Fruit fly (Drosophila melanogaster) whole organism, embryonic: Measurements from ENCODE around the gene prg.

ENCODE experiments used
- Adf1 ChIP-seq: fragments of 200-800 bp; sonication (Bioruptor generic); IDR thresholded peaks from 2 replicates; pipeline ENCODE4 v1.3.6; 2022; ENCODE audit warnings: missing biosample characterization, missing genetic modification characterization
- B-H1 ChIP-seq: fragments of 200-800 bp; sonication (Bioruptor generic); IDR thresholded peaks from 3 replicates; pipeline ENCODE4 v1.3.6; 2022; ENCODE audit warnings: missing biosample characterization, missing genetic modification characterization
- CG1024 ChIP-seq: fragments of 200-800 bp; sonication (Bioruptor generic); IDR thresholded peaks from 2 replicates; pipeline ENCODE4 v1.3.6; 2022; ENCODE audit warnings: missing biosample characterization, missing genetic modification characterization
- CG10267 ChIP-seq: fragments of 200-800 bp; sonication (Bioruptor generic); optimal IDR thresholded peaks from 2 replicates; lab custom pipeline; 2018; ENCODE audit warnings: missing biosample characterization, mild to moderate bottlenecking, missing genetic modification characterization, moderate library complexity
- CG11504 ChIP-seq: fragments of 200-800 bp; sonication (Bioruptor generic); optimal IDR thresholded peaks from 3 replicates; lab custom pipeline; 2019; ENCODE audit warnings: missing biosample characterization, mild to moderate bottlenecking, missing genetic modification characterization, moderate library complexity
- CG11696 ChIP-seq: fragments of 200-800 bp; sonication (Bioruptor generic); IDR thresholded peaks from 2 replicates; pipeline ENCODE4 v1.3.6; 2022; ENCODE audit warnings: missing biosample characterization, missing genetic modification characterization
- CG12104 ChIP-seq: fragments of 200-800 bp; sonication (Bioruptor generic); optimal IDR thresholded peaks from 3 replicates; lab custom pipeline; 2016; ENCODE audit warnings: missing biosample characterization, missing genetic modification characterization
- CG13775 ChIP-seq: fragments of 200-800 bp; sonication (Bioruptor generic); optimal IDR thresholded peaks from 3 replicates; lab custom pipeline; 2017; ENCODE audit warnings: missing biosample characterization, mild to moderate bottlenecking, missing genetic modification characterization
- CG14441 ChIP-seq: fragments of 200-800 bp; sonication (Bioruptor generic); IDR thresholded peaks from 2 replicates; pipeline ENCODE4 v1.3.6; 2022; ENCODE audit warnings: missing biosample characterization, missing genetic modification characterization
- CG14710 ChIP-seq: fragments of 200-800 bp; sonication (Bioruptor generic); optimal IDR thresholded peaks from 3 replicates; lab custom pipeline; 2019; ENCODE audit warnings: missing biosample characterization, mild to moderate bottlenecking, missing genetic modification characterization, moderate library complexity
- CG15514 ChIP-seq: fragments of 200-800 bp; sonication (Bioruptor generic); optimal IDR thresholded peaks from 3 replicates; lab custom pipeline; 2017; ENCODE audit warnings: missing biosample characterization, missing genetic modification characterization, mild to moderate bottlenecking, moderate library complexity, missing genetic modification reagents
- CG17328 ChIP-seq: fragments of 200-800 bp; sonication (Bioruptor generic); IDR thresholded peaks from 2 replicates; pipeline ENCODE4 v1.3.6; 2022; ENCODE audit warnings: missing biosample characterization, missing genetic modification characterization
- CG18619 ChIP-seq: fragments of 200-800 bp; sonication (Bioruptor generic); optimal IDR thresholded peaks from 3 replicates; lab custom pipeline; 2017; ENCODE audit warnings: missing biosample characterization, mild to moderate bottlenecking, missing genetic modification characterization
- CG2129 ChIP-seq: fragments of 200-800 bp; sonication (Bioruptor generic); IDR thresholded peaks from 2 replicates; pipeline ENCODE4 v1.3.6; 2022; ENCODE audit warnings: missing biosample characterization, missing genetic modification characterization; ENCODE audit not compliant: partially characterized antibody
- CG2202 ChIP-seq: fragments of 200-800 bp; sonication (Bioruptor generic); optimal IDR thresholded peaks from 2 replicates; lab custom pipeline; 2018; ENCODE audit warnings: missing biosample characterization, mild to moderate bottlenecking, missing genetic modification characterization
- CG2712 ChIP-seq: fragments of 200-800 bp; optimal IDR thresholded peaks from 3 replicates; lab custom pipeline; 2019; ENCODE audit warnings: missing biosample characterization, mild to moderate bottlenecking, missing genetic modification characterization, moderate library complexity
- CG30403 ChIP-seq: fragments of 200-800 bp; sonication (Bioruptor generic); optimal IDR thresholded peaks from 3 replicates; lab custom pipeline; 2016; ENCODE audit warnings: missing biosample characterization, missing genetic modification characterization
- CG3065 ChIP-seq: fragments of 200-800 bp; sonication (Bioruptor generic); optimal IDR thresholded peaks from 2 replicates; lab custom pipeline; 2016; ENCODE audit warnings: missing biosample characterization, missing genetic modification characterization
- CG4854 ChIP-seq: fragments of 200-800 bp; sonication (Bioruptor generic); optimal IDR thresholded peaks from 2 replicates; lab custom pipeline; 2016; ENCODE audit warnings: missing biosample characterization, missing genetic modification characterization, inconsistent platforms
- CG6654 ChIP-seq: fragments of 200-800 bp; sonication (Bioruptor generic); optimal IDR thresholded peaks from 2 replicates; lab custom pipeline; 2017; ENCODE audit warnings: missing biosample characterization, mild to moderate bottlenecking, missing genetic modification characterization
- CG6689 ChIP-seq: fragments of 200-800 bp; sonication (Bioruptor generic); IDR thresholded peaks from 2 replicates; pipeline ENCODE4 v1.3.6; 2022; ENCODE audit warnings: missing biosample characterization, missing genetic modification characterization
- CG6854 ChIP-seq: fragments of 200-800 bp; sonication (Bioruptor generic); optimal IDR thresholded peaks from 3 replicates; lab custom pipeline; 2017; ENCODE audit warnings: missing biosample characterization, mild to moderate bottlenecking, missing genetic modification characterization
- CG9817 ChIP-seq: fragments of 200-800 bp; sonication (Bioruptor generic); optimal IDR thresholded peaks from 2 replicates; lab custom pipeline; 2018; ENCODE audit warnings: missing biosample characterization, mild to moderate bottlenecking, missing genetic modification characterization, moderate library complexity
- CG9876 ChIP-seq: fragments of 200-800 bp; sonication (Bioruptor generic); optimal IDR thresholded peaks from 2 replicates; lab custom pipeline; 2016; ENCODE audit warnings: missing biosample characterization, missing genetic modification characterization
- CHES-1-like ChIP-seq: fragments of 200-800 bp; sonication (Bioruptor generic); optimal IDR thresholded peaks from 2 replicates; lab custom pipeline; 2016; ENCODE audit warnings: missing biosample characterization, missing genetic modification characterization
- Dip3 ChIP-seq: fragments of 200-800 bp; sonication (Bioruptor generic); optimal IDR thresholded peaks from 3 replicates; lab custom pipeline; 2016; ENCODE audit warnings: missing biosample characterization, missing genetic modification characterization
- Elba2 ChIP-seq: fragments of 200-800 bp; sonication (Bioruptor generic); optimal IDR thresholded peaks from 3 replicates; lab custom pipeline; 2016; ENCODE audit warnings: missing biosample characterization, missing genetic modification characterization
- HLH54F ChIP-seq: fragments of 200-800 bp; sonication (Bioruptor generic); optimal IDR thresholded peaks from 3 replicates; lab custom pipeline; 2016; ENCODE audit warnings: missing biosample characterization, missing genetic modification characterization
- HLHmδ ChIP-seq: fragments of 200-800 bp; sonication (Bioruptor generic); optimal IDR thresholded peaks from 2 replicates; lab custom pipeline; 2018; ENCODE audit warnings: missing biosample characterization, mild to moderate bottlenecking, missing genetic modification characterization, moderate library complexity
- Hey ChIP-seq: fragments of 200-800 bp; sonication (Bioruptor generic); optimal IDR thresholded peaks from 3 replicates; lab custom pipeline; 2018; ENCODE audit warnings: missing biosample characterization, mild to moderate bottlenecking, missing genetic modification characterization
- Hr3 ChIP-seq: fragments of 200-800 bp; sonication (Bioruptor generic); optimal IDR thresholded peaks from 3 replicates; lab custom pipeline; 2016; ENCODE audit warnings: missing biosample characterization, missing genetic modification characterization
- YL-1 ChIP-seq: fragments of 200-800 bp; sonication (Bioruptor generic); optimal IDR thresholded peaks from 3 replicates; lab custom pipeline; 2017; ENCODE audit warnings: missing biosample characterization, mild to moderate bottlenecking, missing genetic modification characterization
- amos ChIP-seq: fragments of 200-800 bp; sonication (Bioruptor generic); IDR thresholded peaks from 2 replicates; pipeline ENCODE4 v1.3.6; 2022; ENCODE audit warnings: missing biosample characterization, missing genetic modification characterization; ENCODE audit not compliant: partially characterized antibody
- bigmax ChIP-seq: fragments of 200-800 bp; sonication (Bioruptor generic); optimal IDR thresholded peaks from 2 replicates; lab custom pipeline; 2018; ENCODE audit warnings: missing biosample characterization, mild to moderate bottlenecking, missing genetic modification characterization
- crp ChIP-seq, 2 experiments: fragments of 200-800 bp; sonication (Bioruptor generic); optimal IDR thresholded peaks; 2 replicates in 1 of 2; 3 replicates in 1 of 2; lab custom pipeline; 2017; ENCODE audit warnings: missing biosample characterization in 2 of 2, missing genetic modification characterization in 2 of 2, mild to moderate bottlenecking in 1 of 2, moderate library complexity in 1 of 2
- inv ChIP-seq: fragments of 200-800 bp; sonication (Bioruptor generic); IDR thresholded peaks from 2 replicates; pipeline ENCODE4 v1.3.6; 2022; ENCODE audit warnings: missing biosample characterization, missing genetic modification characterization; ENCODE audit not compliant: partially characterized antibody
- lola ChIP-seq, 3 experiments: fragments of >200 bp in 2 of 3; fragments of 200-800 bp in 1 of 3; sonication (Bioruptor generic) in 1 of 3; optimal IDR thresholded peaks; 2 replicates each; lab custom pipeline; 2017 to 2019; ENCODE audit warnings: missing biosample characterization in 3 of 3, missing genetic modification characterization in 3 of 3, mild to moderate bottlenecking in 1 of 3, moderate library complexity in 1 of 3
- maf-S ChIP-seq: fragments of 200-800 bp; sonication (Bioruptor generic); optimal IDR thresholded peaks from 2 replicates; lab custom pipeline; 2016; ENCODE audit warnings: missing biosample characterization, missing genetic modification characterization
- mam ChIP-seq: fragments of 200-800 bp; sonication (Bioruptor generic); optimal IDR thresholded peaks from 3 replicates; lab custom pipeline; 2016; ENCODE audit warnings: missing biosample characterization, missing genetic modification characterization
- nerfin-2 ChIP-seq: fragments of 200-800 bp; sonication (Bioruptor generic); IDR thresholded peaks from 2 replicates; pipeline ENCODE4 v1.3.6; 2022; ENCODE audit warnings: missing biosample characterization, missing genetic modification characterization; ENCODE audit not compliant: partially characterized antibody
- oc ChIP-seq: fragments of 200-800 bp; sonication (Bioruptor generic); optimal IDR thresholded peaks from 2 replicates; lab custom pipeline; 2018; ENCODE audit warnings: missing biosample characterization, mild to moderate bottlenecking, missing genetic modification characterization, moderate library complexity
- pan ChIP-seq, 4 experiments: fragments of >200 bp in 3 of 4; fragments of 200-800 bp in 1 of 4; sonication (Bioruptor generic) in 1 of 4; optimal IDR thresholded peaks in 3 of 4; IDR thresholded peaks in 1 of 4; 2 replicates each; pipeline versions ENCODE4 v1.3.6 to Lab custom; 2017 to 2022; ENCODE audit warnings: missing biosample characterization in 2 of 4, missing genetic modification characterization in 2 of 4, mixed read lengths in 1 of 4
- repo ChIP-seq: fragments of 200-800 bp; sonication (Bioruptor generic); optimal IDR thresholded peaks from 2 replicates; lab custom pipeline; 2016; ENCODE audit warnings: missing biosample characterization, missing genetic modification characterization
- stc ChIP-seq: fragments of 200-800 bp; sonication (Bioruptor generic); IDR thresholded peaks from 2 replicates; pipeline ENCODE4 v1.3.6; 2022; ENCODE audit warnings: missing biosample characterization, missing genetic modification characterization
- wdn ChIP-seq: fragments of 200-800 bp; sonication (Bioruptor generic); IDR thresholded peaks from 2 replicates; pipeline ENCODE4 v1.3.6; 2022; ENCODE audit warnings: missing biosample characterization, missing genetic modification characterization
- zfh2 ChIP-seq: fragments of 200-800 bp; sonication (Bioruptor generic); optimal IDR thresholded peaks from 2 replicates; lab custom pipeline; 2016; ENCODE audit warnings: missing biosample characterization, missing genetic modification characterization

prg gene

dm6 chr2L:8463144-8464106 lies 863 bp upstream of the prg start, which contains the start of gene Agpat2 (continued):
- TF ChIP-seq pan (optimal IDR thresholded peaks at IDR 0.05; lab: Kevin White, UChicago) (no peak), pan (GFP tag; optimal IDR thresholded peaks at IDR 0.05 in 1 of 2, IDR thresholded peaks at IDR 0.05 in 1 of 2) (peak in 1 of 2 experiments; percentile 86), Dip3 (GFP tag; lab: Kevin White, UChicago) (peak; percentile 71), crp (GFP tag; optimal IDR thresholded peaks at IDR 0.05; lab: Kevin White, UChicago) (peak in 1 of 2 experiments; percentile 38), CG13775 (GFP tag; lab: Kevin White, UChicago) (peak; percentile 70), Hey (tag; lab: Kevin White, UChicago) (no peak), CG12104 (GFP tag; lab: Kevin White, UChicago) (peak; percentile 80), oc (tag; lab: Kevin White, UChicago) (peak; percentile 86), YL-1 (GFP tag; lab: Kevin White, UChicago) (peak; percentile 11), nerfin-2 (GFP tag; lab: Robert Waterston, UW) (no peak), wdn (GFP tag; lab: Robert Waterston, UW) (peak; percentile 39; the same call in 1 of the 2 replicates), CG30403 (GFP tag; lab: Kevin White, UChicago) (peak; percentile 90), CG6854 (peak; percentile 77), CG10267 (peak; percentile 80), CG2202 (tag; lab: Kevin White, UChicago) (peak; percentile 69), maf-S (peak; percentile 75), CG14710 (tag; lab: Kevin White, UChicago) (peak; percentile 85), CG9876 (GFP tag; lab: Kevin White, UChicago) (peak; percentile 54), CG4854 (GFP tag; lab: Kevin White, UChicago) (peak; percentile 56), CG1024 (GFP tag; lab: Robert Waterston, UW) (peak; percentile 51; the same call in 1 of the 2 replicates), HLHmδ (no peak), CG6654 (peak; percentile 65), CG2712 (peak; percentile 88), Hr3 (GFP tag; lab: Kevin White, UChicago) (peak; percentile 80), B-H1 (peak; percentile 59), CG17328 (peak; percentile 79), HLH54F (GFP tag; lab: Kevin White, UChicago) (peak; percentile 76), amos (GFP tag; lab: Robert Waterston, UW) (peak; percentile 5; the same call in 1 of the 2 replicates), CG2129 (GFP tag; lab: Robert Waterston, UW) (no peak), mam (GFP tag; lab: Kevin White, UChicago) (peak; percentile 80), Adf1 (GFP tag; lab: Robert Waterston, UW) (peak; percentile 20; the same call in 1 of the 2 replicates), CHES-1-like (GFP tag; lab: Kevin White, UChicago) (peak; percentile 58), inv (GFP tag; lab: Robert Waterston, UW) (no peak), Elba2 (GFP tag; lab: Kevin White, UChicago) (no peak), CG3065 (no peak), CG18619 (GFP tag; lab: Kevin White, UChicago) (peak; percentile 78), lola (GFP tag; optimal IDR thresholded peaks at IDR 0.05; lab: Kevin White, UChicago) (peak in 1 of 3 experiments; percentile 86), CG9817 (tag; lab: Kevin White, UChicago) (peak; percentile 59), CG14441 (GFP tag; lab: Robert Waterston, UW) (peak; percentile 68), bigmax (GFP tag; lab: Kevin White, UChicago) (no peak), CG6689 (peak; percentile 77), CG11696 (GFP tag; lab: Robert Waterston, UW) (peak; percentile 64), stc (GFP tag; lab: Robert Waterston, UW) (peak; percentile 81), CG11504 (tag; lab: Kevin White, UChicago) (peak; percentile 90), repo (peak; percentile 59), CG15514 (peak; percentile 67), zfh2 (GFP tag; lab: Kevin White, UChicago) (peak; percentile 60)
